Fruit fly (Drosophila melanogaster) whole organism, pupa: ENCODE results near the gene CG16711.
A peak's percentile ranks its signal among the peaks of the same experiment; 100 is the strongest.

Experiments used
- CG10348 ChIP-seq: fragments of 200-800 bp; sonication (Bioruptor generic); IDR thresholded peaks from 2 replicates; pipeline ENCODE4 v1.3.6; 2022; ENCODE audit warnings: missing biosample characterization, missing genetic modification characterization
- CG12605 ChIP-seq: fragments of 200-800 bp; sonication (Bioruptor generic); IDR thresholded peaks from 2 replicates; pipeline ENCODE4 v1.3.6; 2022; ENCODE audit warnings: missing biosample characterization, missing genetic modification characterization
- CG13204 ChIP-seq: fragments of 200-800 bp; sonication (Bioruptor generic); optimal IDR thresholded peaks from 2 replicates; lab custom pipeline; 2018; ENCODE audit warnings: missing biosample characterization, mild to moderate bottlenecking, missing genetic modification characterization, moderate library complexity
- CG15710 ChIP-seq: fragments of 200-800 bp; sonication (Bioruptor generic); optimal IDR thresholded peaks from 2 replicates; lab custom pipeline; 2018; ENCODE audit warnings: missing biosample characterization, mild to moderate bottlenecking, missing genetic modification characterization, moderate library complexity
- CG34367 ChIP-seq: fragments of 200-800 bp; sonication (Bioruptor generic); optimal IDR thresholded peaks from 2 replicates; lab custom pipeline; 2018; ENCODE audit warnings: missing biosample characterization, mild to moderate bottlenecking, missing genetic modification characterization
- Ets98B ChIP-seq: fragments of 200-800 bp; sonication (Bioruptor generic); IDR thresholded peaks from 2 replicates; pipeline ENCODE4 v1.3.6; 2022; ENCODE audit warnings: missing biosample characterization, missing genetic modification characterization
- Pif1A ChIP-seq: fragments of 200-800 bp; sonication (Bioruptor generic); optimal IDR thresholded peaks from 3 replicates; lab custom pipeline; 2016; ENCODE audit warnings: missing biosample characterization, missing genetic modification characterization
- Snoo ChIP-seq: fragments of 200-800 bp; sonication (Bioruptor generic); optimal IDR thresholded peaks from 3 replicates; lab custom pipeline; 2017; ENCODE audit warnings: missing biosample characterization, mild to moderate bottlenecking, missing genetic modification characterization, inconsistent platforms
- gl ChIP-seq: fragments of 200-800 bp; sonication (Bioruptor generic); optimal IDR thresholded peaks from 2 replicates; lab custom pipeline; 2018; ENCODE audit warnings: missing biosample characterization, mild to moderate bottlenecking, missing genetic modification characterization

dm6 chr3L:9678007-9678497 lies 26.1 kb upstream of the CG16711 start:
- TF ChIP-seq Snoo (tag; lab: Kevin White, UChicago) = no peak
- TF ChIP-seq gl (tag; lab: Kevin White, UChicago) = no peak
- TF ChIP-seq CG10348 (GFP tag; lab: Robert Waterston, UW) = no peak
- no peak for TF ChIP-seq CG12605 (GFP tag; lab: Robert Waterston, UW)
- no peak for TF ChIP-seq Ets98B (GFP tag; lab: Robert Waterston, UW)
- TF ChIP-seq CG15710 (tag; lab: Kevin White, UChicago) = no peak
- no peak for TF ChIP-seq CG34367 (tag; lab: Kevin White, UChicago)
- no peak for TF ChIP-seq CG13204 (GFP tag; lab: Kevin White, UChicago)
- peak; percentile 43 for TF ChIP-seq Pif1A (GFP tag; lab: Kevin White, UChicago)
